Worm (Caenorhabditis elegans) whole organism, L4 larva: Measurements from ENCODE around the gene txt-11.
A peak's percentile ranks its signal among the peaks of the same experiment; 100 is the strongest.

Experiments used
- F26F4.8 ChIP-seq: fragments of 200-800 bp; sonication (Bioruptor generic); conservative IDR thresholded peaks from 2 replicates; pipeline ENCODE4 v1.3.6; 2022; ENCODE audit warnings: missing genetic modification characterization, missing compliant biosample characterization
- T26A8.4 ChIP-seq: fragments of 200-800 bp; sonication (Bioruptor generic); IDR thresholded peaks from 2 replicates; pipeline ENCODE4 v1.3.6; 2022; ENCODE audit warnings: missing genetic modification characterization, missing compliant biosample characterization
- Y5F2A.4 ChIP-seq: fragments of 200-800 bp; sonication (Bioruptor generic); optimal IDR thresholded peaks from 2 replicates; lab custom pipeline; 2018; ENCODE audit warnings: mild to moderate bottlenecking, missing genetic modification characterization, missing compliant biosample characterization
- ZK337.2 ChIP-seq: fragments of 200-800 bp; sonication (Bioruptor generic); IDR thresholded peaks from 2 replicates; pipeline ENCODE4 v1.3.6; 2022; ENCODE audit warnings: missing genetic modification reagents, missing genetic modification characterization, missing compliant biosample characterization
- aha-1 ChIP-seq: fragments of 150-350 bp; peaks from one replicate; lab custom pipeline; 2014; ENCODE audit warnings: missing biosample characterization, missing genetic modification characterization
- ceh-20 ChIP-seq: fragments of 200-800 bp; sonication (Bioruptor generic); IDR thresholded peaks from 2 replicates; pipeline ENCODE4 v1.3.6; 2022; ENCODE audit warnings: missing genetic modification reagents, missing genetic modification characterization, missing compliant biosample characterization
- cey-2 ChIP-seq: sonication (generic microtip); optimal IDR thresholded peaks from 3 replicates; lab custom pipeline; 2017; ENCODE audit warnings: missing genetic modification characterization, mild to moderate bottlenecking, missing compliant biosample characterization, antibody characterized with exemption, borderline replicate concordance; ENCODE audit not compliant: insufficient read depth
- ctbp-1 ChIP-seq: fragments of 200-800 bp; sonication (Bioruptor generic); IDR thresholded peaks from 2 replicates; pipeline ENCODE4 v1.3.6; 2022; ENCODE audit warnings: missing genetic modification reagents, missing genetic modification characterization, missing compliant biosample characterization
- daf-16 ChIP-seq, 3 experiments: sonication (generic microtip); optimal IDR thresholded peaks; 2 replicates each; lab custom pipeline; 2016 to 2017; ENCODE audit warnings: missing genetic modification characterization in 3 of 3, missing genetic modification reagents in 3 of 3, mild to moderate bottlenecking in 2 of 3, missing compliant biosample characterization in 2 of 3, missing biosample characterization in 1 of 3, moderate library complexity in 1 of 3
- daf-19 ChIP-seq: fragments of 200-800 bp; sonication (Bioruptor generic); conservative IDR thresholded peaks from 2 replicates; pipeline ENCODE4 v1.3.6; 2022; ENCODE audit warnings: missing genetic modification characterization, missing compliant biosample characterization
- daf-8 ChIP-seq: fragments of 200-800 bp; sonication (Bioruptor generic); IDR thresholded peaks from 2 replicates; pipeline ENCODE4 v1.3.6; 2022; ENCODE audit warnings: missing genetic modification characterization, missing compliant biosample characterization
- dmd-6 ChIP-seq: fragments of 200-800 bp; sonication (Bioruptor generic); IDR thresholded peaks from 2 replicates; pipeline ENCODE4 v1.3.6; 2022; ENCODE audit warnings: missing genetic modification reagents, missing genetic modification characterization, missing compliant biosample characterization
- dpl-1 ChIP-seq: fragments of 150-350 bp; optimal IDR thresholded peaks from 2 replicates; lab custom pipeline; 2014; ENCODE audit warnings: missing biosample characterization, missing genetic modification reagents, missing genetic modification characterization
- duxl-1 ChIP-seq: sonication (generic microtip); optimal IDR thresholded peaks from 2 replicates; lab custom pipeline; 2016; ENCODE audit warnings: mild to moderate bottlenecking, missing genetic modification characterization, moderate library complexity, missing compliant biosample characterization; ENCODE audit not compliant: poor library complexity
- fkh-10 ChIP-seq: fragments of 150-350 bp; optimal IDR thresholded peaks from 2 replicates; lab custom pipeline; 2014; ENCODE audit warnings: missing biosample characterization, missing genetic modification reagents, missing genetic modification characterization
- gei-8 ChIP-seq: fragments of 200-800 bp; sonication (Bioruptor generic); optimal IDR thresholded peaks from 2 replicates; lab custom pipeline; 2018; ENCODE audit warnings: mild to moderate bottlenecking, missing genetic modification characterization, missing compliant biosample characterization
- hif-1 ChIP-seq, 2 experiments: sonication (generic microtip); optimal IDR thresholded peaks; 2 replicates each; lab custom pipeline; 2016 to 2017; ENCODE audit warnings: missing compliant biosample characterization in 2 of 2, missing genetic modification characterization in 2 of 2, missing genetic modification reagents in 2 of 2, missing genotype in 2 of 2, mild to moderate bottlenecking in 1 of 2
- hlh-11 ChIP-seq: fragments of 200-800 bp; sonication (Bioruptor generic); optimal IDR thresholded peaks from 2 replicates; lab custom pipeline; 2018; ENCODE audit warnings: mild to moderate bottlenecking, missing genetic modification characterization, missing compliant biosample characterization
- hlh-30 ChIP-seq: sonication (generic microtip); optimal IDR thresholded peaks from 2 replicates; lab custom pipeline; 2017; ENCODE audit warnings: antibody characterized with exemption, mild to moderate bottlenecking, missing genetic modification characterization, missing compliant biosample characterization; ENCODE audit not compliant: insufficient read depth
- hmg-1.1 ChIP-seq: fragments of 200-800 bp; sonication (Bioruptor generic); IDR thresholded peaks from 2 replicates; pipeline ENCODE4 v1.3.6; 2022; ENCODE audit warnings: missing genetic modification reagents, missing genetic modification characterization, missing compliant biosample characterization
- jun-1 ChIP-seq: fragments of 150-350 bp; optimal IDR thresholded peaks from 2 replicates; lab custom pipeline; 2014; ENCODE audit warnings: missing biosample characterization, missing genetic modification reagents, missing genetic modification characterization
- lin-13 ChIP-seq: fragments of 150-350 bp; optimal IDR thresholded peaks from 2 replicates; lab custom pipeline; 2014; ENCODE audit warnings: missing biosample characterization, missing genetic modification reagents, missing genetic modification characterization
- lir-3 ChIP-seq: sonication (generic microtip); optimal IDR thresholded peaks from 2 replicates; lab custom pipeline; 2016; ENCODE audit warnings: mild to moderate bottlenecking, missing genetic modification characterization, missing compliant biosample characterization
- lsy-2 ChIP-seq, 2 experiments: fragments of 150-350 bp in 1 of 2; sonication (generic microtip) in 1 of 2; optimal IDR thresholded peaks; 2 replicates each; lab custom pipeline; 2014 to 2017; ENCODE audit warnings: missing biosample characterization in 2 of 2, missing genetic modification characterization in 2 of 2
- madf-9 ChIP-seq: fragments of 200-800 bp; sonication (Bioruptor generic); conservative IDR thresholded peaks from 2 replicates; pipeline ENCODE4 v1.3.6; 2022; ENCODE audit warnings: missing genetic modification reagents, missing genetic modification characterization, missing compliant biosample characterization
- mdl-1 ChIP-seq, 2 experiments: fragments of 150-350 bp in 1 of 2; sonication (generic microtip) in 1 of 2; optimal IDR thresholded peaks; 2 replicates each; lab custom pipeline; 2014 to 2017; ENCODE audit warnings: missing biosample characterization in 2 of 2, missing genetic modification characterization in 2 of 2
- mep-1 ChIP-seq: fragments of 150-350 bp; sonication (generic microtip); optimal IDR thresholded peaks from 3 replicates; lab custom pipeline; 2014; ENCODE audit warnings: missing biosample characterization, missing genetic modification characterization
- mes-2 ChIP-seq: sonication (generic microtip); optimal IDR thresholded peaks from 2 replicates; lab custom pipeline; 2016; ENCODE audit warnings: missing genotype, mild to moderate bottlenecking, missing genetic modification characterization, missing compliant biosample characterization; ENCODE audit not compliant: poor library complexity, severe bottlenecking
- mxl-3 ChIP-seq: fragments of 200-800 bp; sonication (Bioruptor generic); optimal IDR thresholded peaks from 2 replicates; lab custom pipeline; 2018; ENCODE audit warnings: mild to moderate bottlenecking, missing genetic modification characterization, missing compliant biosample characterization
- nhr-10 ChIP-seq: fragments of 150-350 bp; optimal IDR thresholded peaks from 2 replicates; lab custom pipeline; 2014; ENCODE audit warnings: missing biosample characterization, missing genetic modification characterization
- nhr-11 ChIP-seq: fragments of 150-350 bp; optimal IDR thresholded peaks from 2 replicates; lab custom pipeline; 2014; ENCODE audit warnings: missing biosample characterization, missing genetic modification characterization
- nhr-25 ChIP-seq: sonication (generic microtip); optimal IDR thresholded peaks from 2 replicates; lab custom pipeline; 2017; ENCODE audit warnings: missing genetic modification characterization, mild to moderate bottlenecking, missing compliant biosample characterization, antibody characterized with exemption, moderate library complexity, borderline replicate concordance; ENCODE audit not compliant: insufficient read depth
- nhr-28 ChIP-seq: fragments of 150-350 bp; optimal IDR thresholded peaks from 2 replicates; lab custom pipeline; 2014; ENCODE audit warnings: missing biosample characterization, missing genetic modification characterization
- nhr-48 ChIP-seq: sonication (generic microtip); optimal IDR thresholded peaks from 2 replicates; lab custom pipeline; 2016; ENCODE audit warnings: mild to moderate bottlenecking, missing genetic modification characterization, missing compliant biosample characterization
- nhr-6 ChIP-seq: fragments of 150-350 bp; optimal IDR thresholded peaks from 2 replicates; lab custom pipeline; 2014; ENCODE audit warnings: missing biosample characterization, missing genetic modification characterization
- nhr-76 ChIP-seq: fragments of 150-350 bp; optimal IDR thresholded peaks from 2 replicates; lab custom pipeline; 2014; ENCODE audit warnings: missing biosample characterization, missing genetic modification characterization
- nhr-77 ChIP-seq: fragments of 150-350 bp; optimal IDR thresholded peaks from 2 replicates; lab custom pipeline; 2014; ENCODE audit warnings: missing biosample characterization, missing genetic modification characterization
- pha-4 ChIP-seq, 2 experiments: fragments of 150-350 bp in 1 of 2; fragments of 200-800 bp in 1 of 2; sonication (Bioruptor generic) in 1 of 2; IDR thresholded peaks in 1 of 2; optimal IDR thresholded peaks in 1 of 2; 2 replicates each; pipeline versions ENCODE4 v1.3.6 to Lab custom; 2014 to 2022; ENCODE audit warnings: missing genetic modification characterization in 2 of 2, missing genetic modification reagents in 2 of 2, missing biosample characterization in 1 of 2, missing compliant biosample characterization in 1 of 2
- rbr-2 ChIP-seq: sonication (generic microtip); optimal IDR thresholded peaks from 2 replicates; lab custom pipeline; 2016; ENCODE audit warnings: missing genotype, missing genetic modification characterization, missing compliant biosample characterization
- spr-1 ChIP-seq: sonication (generic microtip); optimal IDR thresholded peaks from 2 replicates; lab custom pipeline; 2016; ENCODE audit warnings: mild to moderate bottlenecking, missing genetic modification characterization, missing compliant biosample characterization
- tra-1 ChIP-seq: fragments of 200-800 bp; sonication (Bioruptor generic); IDR thresholded peaks from 2 replicates; pipeline ENCODE4 v1.3.6; 2022; ENCODE audit warnings: missing genetic modification reagents, missing genetic modification characterization, missing compliant biosample characterization
- unc-130 ChIP-seq: sonication (generic microtip); optimal IDR thresholded peaks from 2 replicates; lab custom pipeline; 2016; ENCODE audit warnings: missing genetic modification reagents, missing genetic modification characterization, missing compliant biosample characterization
- unc-39 ChIP-seq: sonication (generic microtip); optimal IDR thresholded peaks from 2 replicates; lab custom pipeline; 2017; ENCODE audit warnings: missing biosample characterization, missing genetic modification characterization
- unc-62 ChIP-seq, 3 experiments: fragments of 150-350 bp in 1 of 3; sonication (generic microtip); optimal IDR thresholded peaks in 2 of 3; peaks in 1 of 3; 1 replicate in 1 of 3; 2 replicates in 2 of 3; lab custom pipeline; 2014 to 2017; ENCODE audit warnings: missing biosample characterization in 3 of 3, missing genetic modification characterization in 3 of 3, missing genetic modification reagents in 3 of 3, missing genotype in 1 of 3
- zfp-2 ChIP-seq: sonication (generic microtip); optimal IDR thresholded peaks from 2 replicates; lab custom pipeline; 2016; ENCODE audit warnings: mild to moderate bottlenecking, missing genetic modification characterization, missing compliant biosample characterization

Gene txt-11

DNA sequence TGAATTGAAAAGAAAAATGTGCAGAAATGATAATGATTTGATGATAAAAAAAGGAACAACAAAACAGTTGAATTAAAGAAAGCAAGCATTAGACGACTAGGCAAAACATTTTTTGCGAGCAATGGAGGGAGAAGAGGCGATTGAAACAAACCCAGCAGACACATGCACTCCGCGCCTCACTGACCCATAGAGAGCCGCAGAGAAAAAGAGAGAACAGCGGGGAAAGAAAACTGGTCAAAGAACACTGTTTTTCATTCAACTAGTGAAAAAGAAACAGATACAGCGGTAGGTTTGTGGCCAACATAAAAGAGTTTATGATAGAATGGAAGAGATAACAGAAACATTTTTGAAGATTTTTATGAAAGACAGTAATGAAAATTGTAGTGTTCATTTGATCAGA, 24.8 kb upstream of the txt-11 start (continued):
- peak; percentile 62 to 73 for TF ChIP-seq mdl-1 (tag; optimal IDR thresholded peaks at IDR 0.05; lab: Kevin White, UChicago)

- TF ChIP-seq nhr-6 (tag; lab: Kevin White, UChicago) (peak; percentile 86), dmd-6 (GFP tag; lab: Robert Waterston, UW) (peak; percentile 94), mep-1 (tag; lab: Kevin White, UChicago) (peak; percentile 85), lir-3 (no peak), mes-2 (tag; lab: Kevin White, UChicago) (peak; percentile 75), ctbp-1 (GFP tag; lab: Robert Waterston, UW) (peak; percentile 57; the same call in 1 of the 2 replicates), nhr-25 (tag; lab: Kevin White, UChicago) (peak; percentile 91), dpl-1 (GFP tag; lab: Kevin White, UChicago) (peak; percentile 69), ceh-20 (GFP tag; lab: Robert Waterston, UW) (peak; percentile 49; the same call in 1 of the 2 replicates), daf-19 (no peak), nhr-77 (tag; lab: Kevin White, UChicago) (peak; percentile 53), hlh-11 (peak; percentile 93), hmg-1.1 (GFP tag; lab: Robert Waterston, UW) (peak; percentile 78), nhr-28 (tag; lab: Kevin White, UChicago) (peak; percentile 94), hif-1 (tag; optimal IDR thresholded peaks at IDR 0.05; lab: Kevin White, UChicago) (peak in 1 of 2 experiments; percentile 49), rbr-2 (tag; lab: Kevin White, UChicago) (peak; percentile 71), madf-9 (GFP tag; lab: Robert Waterston, UW) (0 out of 2 replicates have a peak, but pooled peaks have one; percentile 30), T26A8.4 (GFP tag; lab: Robert Waterston, UW) (peak; percentile 44; the same call in 1 of the 2 replicates), nhr-48 (tag; lab: Kevin White, UChicago) (peak; percentile 96), nhr-76 (tag; lab: Kevin White, UChicago) (peak; percentile 62), daf-16 (GFP tag; optimal IDR thresholded peaks at IDR 0.05; lab: Kevin White, UChicago) (peak in 1 of 2 experiments; percentile 43), daf-16 (tag; optimal IDR thresholded peaks at IDR 0.05; lab: Kevin White, UChicago) (no peak), pha-4 (GFP tag; IDR thresholded peaks at IDR 0.05; lab: Robert Waterston, UW) (no peak), pha-4 (tag; optimal IDR thresholded peaks at IDR 0.05; lab: Kevin White, UChicago) (peak; percentile 70), fkh-10 (peak; percentile 12), lsy-2 (tag; optimal IDR thresholded peaks at IDR 0.05; lab: Kevin White, UChicago) (peak; percentile 75 to 87), aha-1 (tag; lab: Kevin White, UChicago) (peak; percentile 95), unc-62 (GFP tag; optimal IDR thresholded peaks at IDR 0.05 in 1 of 2; lab: Kevin White, UChicago) (peak in 1 of 2 experiments; percentile 67), unc-62 (tag; optimal IDR thresholded peaks at IDR 0.05; lab: Kevin White, UChicago) (no peak), nhr-10 (tag; lab: Kevin White, UChicago) (peak; percentile 12), Y5F2A.4 (GFP tag; lab: Kevin White, UChicago) (no peak), unc-39 (no peak), daf-8 (no peak), duxl-1 (peak; percentile 78), tra-1 (GFP tag; lab: Robert Waterston, UW) (0 out of 2 replicates have a peak, but pooled peaks have one; percentile 31), nhr-11 (tag; lab: Kevin White, UChicago) (peak; percentile 83), ZK337.2 (GFP tag; lab: Robert Waterston, UW) (no peak), hlh-30 (tag; lab: Kevin White, UChicago) (peak; percentile 73), mdl-1 (tag; optimal IDR thresholded peaks at IDR 0.05; lab: Kevin White, UChicago) (peak; percentile 43 to 80), lin-13 (GFP tag; lab: Kevin White, UChicago) (peak; percentile 38), zfp-2 (tag; lab: Kevin White, UChicago) (peak; percentile 7), spr-1 (no peak), jun-1 (peak; percentile 45), gei-8 (GFP tag; lab: Kevin White, UChicago) (no peak), F26F4.8 (no peak), cey-2 (tag; lab: Kevin White, UChicago) (peak; percentile 18), mxl-3 (GFP tag; lab: Kevin White, UChicago) (peak; percentile 87), unc-130 (no peak)
Measured at ce11 chrV:3391005-3391404, 22.1 kb upstream of the txt-11 start.
